Worm (Caenorhabditis elegans) whole organism, L1 larva: ENCODE data around the gene selt-1.1.

ENCODE experiments used
- C16A3.4 ChIP-seq: fragments of 150-350 bp; optimal IDR thresholded peaks from 2 replicates; lab custom pipeline; 2014; ENCODE audit warnings: missing biosample characterization, missing genetic modification characterization
- blmp-1 ChIP-seq: fragments of 150-350 bp; optimal IDR thresholded peaks from 2 replicates; lab custom pipeline; 2014; ENCODE audit warnings: missing biosample characterization, missing genetic modification characterization
- ceh-82 ChIP-seq, 3 experiments: fragments of 150-350 bp in 1 of 3; sonication (generic microtip) in 2 of 3; optimal IDR thresholded peaks; 2 replicates each; lab custom pipeline; 2014 to 2017; ENCODE audit warnings: missing biosample characterization in 3 of 3, missing genetic modification characterization in 3 of 3
- ceh-88 ChIP-seq: fragments of 200-800 bp; sonication (Bioruptor generic); IDR thresholded peaks from 2 replicates; pipeline ENCODE4 v1.3.6; 2022; ENCODE audit warnings: missing genetic modification characterization, missing compliant biosample characterization
- ceh-90 ChIP-seq: sonication (generic microtip); optimal IDR thresholded peaks from 2 replicates; lab custom pipeline; 2016; ENCODE audit warnings: missing genetic modification characterization, missing compliant biosample characterization
- efl-1 ChIP-seq, 4 experiments: fragments of 150-350 bp; optimal IDR thresholded peaks in 3 of 4; peaks in 1 of 4; 1 replicate in 1 of 4; 2 replicates in 3 of 4; lab custom pipeline; 2014; ENCODE audit warnings: missing biosample characterization in 2 of 4, missing genetic modification characterization in 2 of 4, missing genetic modification reagents in 2 of 4
- egl-27 ChIP-seq, 2 experiments: fragments of 150-350 bp in 1 of 2; sonication (generic microtip); optimal IDR thresholded peaks; 3 replicates each; lab custom pipeline; 2017 to 2018; ENCODE audit warnings: missing biosample characterization in 2 of 2, missing genetic modification characterization in 2 of 2, missing genetic modification reagents in 2 of 2
- elt-2 ChIP-seq: sonication (generic microtip); optimal IDR thresholded peaks from 2 replicates; lab custom pipeline; 2016; ENCODE audit warnings: missing genetic modification characterization, mild to moderate bottlenecking, inconsistent platforms, missing compliant biosample characterization, missing genetic modification reagents
- elt-3 ChIP-seq, 6 experiments: fragments of 150-350 bp in 1 of 6; sonication (generic microtip); optimal IDR thresholded peaks; 2 replicates each; lab custom pipeline; 2017 to 2018; ENCODE audit warnings: missing biosample characterization in 6 of 6, missing genetic modification characterization in 6 of 6, inconsistent platforms in 1 of 6
- ets-5 ChIP-seq: fragments of 200-800 bp; sonication (Bioruptor generic); IDR thresholded peaks from 2 replicates; pipeline ENCODE4 v1.3.6; 2022; ENCODE audit warnings: missing genetic modification characterization, missing compliant biosample characterization
- fkh-8 ChIP-seq: sonication (generic microtip); optimal IDR thresholded peaks from 2 replicates; lab custom pipeline; 2016; ENCODE audit warnings: mild to moderate bottlenecking, missing genetic modification characterization, missing compliant biosample characterization
- hlh-17 ChIP-seq: fragments of 200-800 bp; sonication (Bioruptor generic); optimal IDR thresholded peaks from 2 replicates; lab custom pipeline; 2018; ENCODE audit warnings: missing genetic modification characterization, mild to moderate bottlenecking, missing compliant biosample characterization, moderate library complexity, borderline replicate concordance
- irx-1 ChIP-seq: sonication (generic microtip); optimal IDR thresholded peaks from 2 replicates; lab custom pipeline; 2016; ENCODE audit warnings: missing genetic modification characterization, missing compliant biosample characterization
- jun-1 ChIP-seq: fragments of 150-350 bp; optimal IDR thresholded peaks from 2 replicates; lab custom pipeline; 2014; ENCODE audit warnings: missing biosample characterization, missing genetic modification reagents, missing genetic modification characterization
- lin-13 ChIP-seq: fragments of 150-350 bp; optimal IDR thresholded peaks from 2 replicates; lab custom pipeline; 2014; ENCODE audit warnings: missing biosample characterization, missing genetic modification reagents, missing genetic modification characterization
- lin-14 ChIP-seq: fragments of 200-800 bp; sonication (Bioruptor generic); optimal IDR thresholded peaks from 2 replicates; lab custom pipeline; 2018; ENCODE audit warnings: mild to moderate bottlenecking, missing genetic modification characterization, moderate library complexity, missing compliant biosample characterization
- lin-15B ChIP-seq: fragments of 150-350 bp; sonication (generic microtip); optimal IDR thresholded peaks from 3 replicates; lab custom pipeline; 2014; ENCODE audit warnings: missing biosample characterization, missing genetic modification characterization
- lin-35 ChIP-seq, 2 experiments: fragments of 150-350 bp; optimal IDR thresholded peaks; 2 replicates each; lab custom pipeline; 2014; ENCODE audit warnings: missing biosample characterization in 2 of 2, missing genetic modification characterization in 2 of 2, missing genetic modification reagents in 2 of 2
- lin-39 ChIP-seq: fragments of 150-350 bp; optimal IDR thresholded peaks from 2 replicates; lab custom pipeline; 2014; ENCODE audit warnings: missing biosample characterization, missing genetic modification reagents, missing genetic modification characterization
- lir-3 ChIP-seq: sonication (generic microtip); optimal IDR thresholded peaks from 2 replicates; lab custom pipeline; 2016; ENCODE audit warnings: mild to moderate bottlenecking, missing genetic modification characterization, moderate library complexity, missing compliant biosample characterization; ENCODE audit not compliant: poor library complexity
- lsy-2 ChIP-seq, 2 experiments: fragments of 150-350 bp; optimal IDR thresholded peaks; 2 replicates each; lab custom pipeline; 2014; ENCODE audit warnings: missing biosample characterization in 2 of 2, missing genetic modification characterization in 2 of 2
- mdl-1 ChIP-seq, 2 experiments: fragments of 150-350 bp; optimal IDR thresholded peaks; 2 replicates each; lab custom pipeline; 2014 to 2017; ENCODE audit warnings: missing biosample characterization in 2 of 2, missing genetic modification characterization in 2 of 2, inconsistent platforms in 1 of 2
- mep-1 ChIP-seq: fragments of 150-350 bp; optimal IDR thresholded peaks from 2 replicates; lab custom pipeline; 2014; ENCODE audit warnings: missing biosample characterization, missing genetic modification characterization
- nhr-11 ChIP-seq: fragments of 150-350 bp; optimal IDR thresholded peaks from 2 replicates; lab custom pipeline; 2014; ENCODE audit warnings: missing biosample characterization, missing genetic modification characterization
- nhr-19 ChIP-seq: fragments of 200-800 bp; sonication (Bioruptor generic); conservative IDR thresholded peaks from 2 replicates; pipeline ENCODE4 v1.3.6; 2022; ENCODE audit warnings: missing genetic modification characterization, missing compliant biosample characterization
- nhr-20 ChIP-seq: sonication (generic microtip); optimal IDR thresholded peaks from 2 replicates; lab custom pipeline; 2016; ENCODE audit warnings: mild to moderate bottlenecking, missing genetic modification characterization, missing compliant biosample characterization
- nhr-28 ChIP-seq: fragments of 150-350 bp; optimal IDR thresholded peaks from 2 replicates; lab custom pipeline; 2014; ENCODE audit warnings: missing biosample characterization, missing genetic modification characterization
- nhr-47 ChIP-seq: sonication (generic microtip); optimal IDR thresholded peaks from 2 replicates; lab custom pipeline; 2016; ENCODE audit warnings: mild to moderate bottlenecking, missing genetic modification characterization, moderate library complexity, missing compliant biosample characterization
- nhr-71 ChIP-seq: sonication (generic microtip); optimal IDR thresholded peaks from 2 replicates; lab custom pipeline; 2016; ENCODE audit warnings: mild to moderate bottlenecking, missing genetic modification characterization, moderate library complexity, missing compliant biosample characterization
- nhr-77 ChIP-seq: fragments of 150-350 bp; optimal IDR thresholded peaks from 2 replicates; lab custom pipeline; 2014; ENCODE audit warnings: missing biosample characterization, missing genetic modification characterization
- nhr-84 ChIP-seq: sonication (generic microtip); optimal IDR thresholded peaks from 2 replicates; lab custom pipeline; 2017; ENCODE audit warnings: missing biosample characterization, missing genetic modification characterization
- nhr-85 ChIP-seq: sonication (generic microtip); peaks from one replicate; lab custom pipeline; 2016; ENCODE audit warnings: missing genetic modification characterization, inconsistent platforms, missing compliant biosample characterization
- nhr-90 ChIP-seq: sonication (generic microtip); optimal IDR thresholded peaks from 2 replicates; lab custom pipeline; 2016; ENCODE audit warnings: mild to moderate bottlenecking, missing genetic modification characterization, missing compliant biosample characterization; ENCODE audit not compliant: poor library complexity
- pqm-1 ChIP-seq: sonication (generic microtip); optimal IDR thresholded peaks from 3 replicates; lab custom pipeline; 2017; ENCODE audit warnings: missing biosample characterization, missing genetic modification characterization
- rnt-1 ChIP-seq: sonication (generic microtip); optimal IDR thresholded peaks from 2 replicates; lab custom pipeline; 2016; ENCODE audit warnings: mild to moderate bottlenecking, missing genetic modification characterization, moderate library complexity, missing compliant biosample characterization
- skn-1 ChIP-seq: fragments of 150-350 bp; optimal IDR thresholded peaks from 2 replicates; lab custom pipeline; 2014; ENCODE audit warnings: missing biosample characterization, missing genetic modification characterization
- snu-23 ChIP-seq: sonication (generic microtip); optimal IDR thresholded peaks from 2 replicates; lab custom pipeline; 2016; ENCODE audit warnings: missing genetic modification characterization, missing compliant biosample characterization
- sox-4 ChIP-seq: sonication (generic microtip); optimal IDR thresholded peaks from 2 replicates; lab custom pipeline; 2016; ENCODE audit warnings: missing genetic modification characterization, missing compliant biosample characterization
- swsn-7 ChIP-seq: sonication (generic microtip); optimal IDR thresholded peaks from 2 replicates; lab custom pipeline; 2016; ENCODE audit warnings: missing genetic modification characterization, missing compliant biosample characterization
- tbx-2 ChIP-seq: sonication (generic microtip); optimal IDR thresholded peaks from 2 replicates; lab custom pipeline; 2016; ENCODE audit warnings: missing genetic modification characterization, missing compliant biosample characterization
- unc-86 ChIP-seq: sonication (generic microtip); optimal IDR thresholded peaks from 2 replicates; lab custom pipeline; 2016; ENCODE audit warnings: missing genetic modification characterization, missing compliant biosample characterization
- xbp-1 ChIP-seq: sonication (generic microtip); optimal IDR thresholded peaks from 2 replicates; lab custom pipeline; 2016; ENCODE audit warnings: missing genetic modification characterization, missing compliant biosample characterization

The selt-1.1 gene

ce11 chrX:11546445-11547275 is at the start of gene selt-1.1:
Gene selt-1.1 (minus strand): TSS chrX:11546495.
- TF ChIP-seq ets-5 (GFP tag; lab: Robert Waterston, UW): no peak
- TF ChIP-seq efl-1 (optimal IDR thresholded peaks at IDR 0.05; lab: Kevin White, UChicago): peak in 1 of 2 experiments; percentile 35
- no peak for TF ChIP-seq efl-1 (GFP tag; optimal IDR thresholded peaks at IDR 0.05 in 1 of 2; lab: Kevin White, UChicago)
- TF ChIP-seq nhr-19 (GFP tag; lab: Robert Waterston, UW): peak; percentile 14; the same call in 1 of the 2 replicates
- no peak for TF ChIP-seq lin-39 (tag; lab: Kevin White, UChicago)
- TF ChIP-seq nhr-47 (tag; lab: Kevin White, UChicago): peak; percentile 52
- TF ChIP-seq elt-3 (tag; optimal IDR thresholded peaks at IDR 0.05; lab: Kevin White, UChicago): peak in 1 of 6 experiments; percentile 32
- TF ChIP-seq egl-27 (tag; optimal IDR thresholded peaks at IDR 0.05; lab: Kevin White, UChicago): no peak
- peak; percentile 46 for TF ChIP-seq jun-1
- TF ChIP-seq fkh-8 (tag; lab: Kevin White, UChicago): peak; percentile 0
- TF ChIP-seq lin-13: no peak
- peak; percentile 12 for TF ChIP-seq C16A3.4 (tag; lab: Kevin White, UChicago)
- no peak for TF ChIP-seq lir-3 (tag; lab: Kevin White, UChicago)
- no peak for TF ChIP-seq ceh-90 (tag; lab: Kevin White, UChicago)
- TF ChIP-seq sox-4: no peak
- peak; percentile 74 for TF ChIP-seq blmp-1 (tag; lab: Kevin White, UChicago)
- TF ChIP-seq mdl-1 (tag; optimal IDR thresholded peaks at IDR 0.05; lab: Kevin White, UChicago): peak in 1 of 2 experiments; percentile 63
- no peak for TF ChIP-seq irx-1 (tag; lab: Kevin White, UChicago)
- TF ChIP-seq xbp-1 (tag; lab: Kevin White, UChicago): peak; percentile 39
- no peak for TF ChIP-seq lin-15B (tag; lab: Kevin White, UChicago)
- TF ChIP-seq nhr-11: no peak
- peak; percentile 62 for TF ChIP-seq nhr-90 (tag; lab: Kevin White, UChicago)
- TF ChIP-seq rnt-1 (tag; lab: Kevin White, UChicago): peak; percentile 43
- peak; percentile 63 for TF ChIP-seq snu-23
- TF ChIP-seq swsn-7: peak; percentile 55
- TF ChIP-seq nhr-85 (tag; lab: Kevin White, UChicago): peak; percentile 84
- no peak for TF ChIP-seq pqm-1 (tag; lab: Kevin White, UChicago)
- TF ChIP-seq hlh-17 (GFP tag; lab: Kevin White, UChicago): no peak
- TF ChIP-seq ceh-82 (tag; optimal IDR thresholded peaks at IDR 0.05; lab: Kevin White, UChicago): peak in 1 of 3 experiments; percentile 17
- TF ChIP-seq skn-1 (tag; lab: Kevin White, UChicago): no peak
- peak; percentile 46 for TF ChIP-seq tbx-2
- no peak for TF ChIP-seq nhr-84 (tag; lab: Kevin White, UChicago)
- TF ChIP-seq lin-35 (GFP tag; optimal IDR thresholded peaks at IDR 0.05; lab: Kevin White, UChicago): peak; percentile 15 to 51
- TF ChIP-seq ceh-88: no peak
- TF ChIP-seq nhr-71 (tag; lab: Kevin White, UChicago): peak; percentile 61
- peak; percentile 93 for TF ChIP-seq lin-14 (GFP tag; lab: Kevin White, UChicago)
- TF ChIP-seq mep-1: peak; percentile 76
- TF ChIP-seq nhr-77: no peak
- TF ChIP-seq unc-86: peak; percentile 31
- peak; percentile 9 to 29 for TF ChIP-seq lsy-2 (tag; optimal IDR thresholded peaks at IDR 0.05; lab: Kevin White, UChicago)
- TF ChIP-seq elt-2 (tag; lab: Kevin White, UChicago): peak; percentile 32
- peak; percentile 58 for TF ChIP-seq nhr-20 (tag; lab: Kevin White, UChicago)
- TF ChIP-seq nhr-28 (tag; lab: Kevin White, UChicago): no peak
- TF ChIP-seq, all 84 proteins: peak for 25
